In the genomic region with DNA sequence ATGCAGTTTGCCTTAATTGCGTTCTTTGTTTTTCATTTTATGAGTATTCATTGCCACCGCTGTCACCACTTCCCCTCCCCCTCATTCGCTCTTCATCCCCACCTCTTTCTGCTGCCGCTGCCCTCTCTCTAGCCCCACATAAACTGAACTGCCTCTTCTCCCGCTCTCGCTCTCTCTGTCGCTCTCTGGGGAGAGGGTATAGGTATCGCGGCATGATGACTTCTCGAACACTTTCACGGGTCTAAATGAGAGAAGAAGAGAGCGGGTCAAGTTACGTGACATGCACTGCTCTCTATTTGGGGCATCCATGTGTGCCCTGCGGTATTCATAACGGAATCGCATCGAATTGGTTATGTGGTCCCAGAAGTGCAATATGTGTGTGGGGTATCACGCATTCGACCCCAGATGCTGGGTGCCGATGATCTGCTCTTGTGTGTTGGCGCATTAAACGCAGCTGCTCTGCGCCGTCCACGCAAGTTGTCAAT, we compare ENCODE assay signal across 1 fruit fly cellular context.
A peak's percentile ranks its signal among the peaks of the same experiment; 100 is the strongest.
TF ChIP-seq lines count a peak whose summit lies in the region.

No protein-coding gene starts in this region.

TF ChIP-seq in whole organism, embryonic, 481 proteins besides CTCF, POLR2A, EP300 and RAD21 (continued from another document and continues in another):
- TF ChIP-seq amos (GFP tag; IDR thresholded peaks at IDR 0.05; lab: Robert Waterston, UW; ENCODE audit: partially characterized antibody) (no peak), Poxn (GFP tag; IDR thresholded peaks at IDR 0.05; lab: Robert Waterston, UW) (peak; percentile 38; the same call in 1 of the 2 replicates), Usf (GFP tag; optimal IDR thresholded peaks at IDR 0.05; lab: Kevin White, UChicago) (peak; percentile 48), CG7556 (GFP tag; optimal IDR thresholded peaks at IDR 0.05; lab: Kevin White, UChicago) (peak; percentile 72), Hr78 (GFP tag; optimal IDR thresholded peaks at IDR 0.05; lab: Kevin White, UChicago) (peak in 1 of 2 experiments; percentile 98), sob (GFP tag; IDR thresholded peaks at IDR 0.05; lab: Robert Waterston, UW) (peak; percentile 84), Stat92E (GFP tag; optimal IDR thresholded peaks at IDR 0.05; lab: Kevin White, UChicago) (peak in 1 of 3 experiments; percentile 51), h (optimal IDR thresholded peaks at IDR 0.05; lab: Kevin White, UChicago) (no peak), tna (GFP tag; IDR thresholded peaks at IDR 0.05; lab: Robert Waterston, UW; ENCODE audit: partially characterized antibody) (0 out of 2 replicates have a peak, but pooled peaks have one; percentile 27), Awh (GFP tag; IDR thresholded peaks at IDR 0.05; lab: Robert Waterston, UW) (peak; percentile 85), chn (GFP tag; optimal IDR thresholded peaks at IDR 0.05; lab: Kevin White, UChicago) (peak; percentile 89), CG7987 (GFP tag; optimal IDR thresholded peaks at IDR 0.05; lab: Kevin White, UChicago) (peak; percentile 49), Dad (GFP tag; optimal IDR thresholded peaks at IDR 0.05; lab: Kevin White, UChicago) (peak; percentile 73), D (optimal IDR thresholded peaks at IDR 0.05; lab: Kevin White, UChicago) (no peak), D (GFP tag; optimal IDR thresholded peaks at IDR 0.05; lab: Kevin White, UChicago) (peak; percentile 77), ase (GFP tag; IDR thresholded peaks at IDR 0.05; lab: Robert Waterston, UW) (peak; percentile 77), CG34376 (GFP tag; optimal IDR thresholded peaks at IDR 0.05; lab: Kevin White, UChicago) (no peak), crc (GFP tag; optimal IDR thresholded peaks at IDR 0.05; lab: Kevin White, UChicago) (peak; percentile 62), Hey (tag; optimal IDR thresholded peaks at IDR 0.05; lab: Kevin White, UChicago) (no peak), CG7271 (tag; optimal IDR thresholded peaks at IDR 0.05; lab: Kevin White, UChicago) (peak; percentile 9), fd102C (GFP tag; optimal IDR thresholded peaks at IDR 0.05; lab: Kevin White, UChicago) (no peak), Rx (GFP tag; IDR thresholded peaks at IDR 0.05; lab: Robert Waterston, UW) (peak; percentile 74), Vsx1 (GFP tag; optimal IDR thresholded peaks at IDR 0.05; lab: Kevin White, UChicago) (peak; percentile 52), Trl (optimal IDR thresholded peaks at IDR 0.05; lab: Kevin White, UChicago) (peak; percentile 84 to 97), Trl (GFP tag; optimal IDR thresholded peaks at IDR 0.05; lab: Kevin White, UChicago) (peak; percentile 83), CG30431 (GFP tag; optimal IDR thresholded peaks at IDR 0.05; lab: Kevin White, UChicago) (peak; percentile 77), CG2202 (tag; optimal IDR thresholded peaks at IDR 0.05; lab: Kevin White, UChicago) (peak; percentile 71), CG10959 (GFP tag; IDR thresholded peaks at IDR 0.05; lab: Robert Waterston, UW) (peak; percentile 78), CG11696 (GFP tag; IDR thresholded peaks at IDR 0.05; lab: Robert Waterston, UW) (peak; percentile 69; the same call in 1 of the 2 replicates), sqz (GFP tag; optimal IDR thresholded peaks at IDR 0.05; lab: Kevin White, UChicago) (peak; percentile 17), gsb (GFP tag; IDR thresholded peaks at IDR 0.05; lab: Robert Waterston, UW) (peak; percentile 72), lilli (GFP tag; optimal IDR thresholded peaks at IDR 0.05; lab: Kevin White, UChicago) (peak; percentile 81), CG32772 (GFP tag; IDR thresholded peaks at IDR 0.05; lab: Robert Waterston, UW) (peak; percentile 83), CG10366 (GFP tag; IDR thresholded peaks at IDR 0.05; lab: Robert Waterston, UW) (peak; percentile 87), CG8924 (tag; optimal IDR thresholded peaks at IDR 0.05; lab: Kevin White, UChicago) (peak; percentile 86), ken (GFP tag; IDR thresholded peaks at IDR 0.05; lab: Robert Waterston, UW) (peak; percentile 89), tap (tag; optimal IDR thresholded peaks at IDR 0.05; lab: Kevin White, UChicago) (peak; percentile 75), Drgx (GFP tag; IDR thresholded peaks at IDR 0.05; lab: Robert Waterston, UW) (peak; percentile 93), CG42726 (GFP tag; IDR thresholded peaks at IDR 0.05; lab: Robert Waterston, UW; ENCODE audit: partially characterized antibody) (no peak), dimm (GFP tag; IDR thresholded peaks at IDR 0.05; lab: Robert Waterston, UW) (peak; percentile 55), Pdp1 (GFP tag; optimal IDR thresholded peaks at IDR 0.05; lab: Kevin White, UChicago) (peak; percentile 76 to 96), Atf3 (GFP tag; optimal IDR thresholded peaks at IDR 0.05; lab: Kevin White, UChicago) (peak; percentile 88), abd-A (tag; optimal IDR thresholded peaks at IDR 0.05; lab: Kevin White, UChicago) (no peak), C15 (GFP tag; IDR thresholded peaks at IDR 0.05; lab: Robert Waterston, UW) (peak; percentile 57; the same call in 1 of the 3 replicates), rib (GFP tag; IDR thresholded peaks at IDR 0.05; lab: Robert Waterston, UW) (peak; percentile 60; the same call in 1 of the 2 replicates), D19B (GFP tag; optimal IDR thresholded peaks at IDR 0.05; lab: Kevin White, UChicago) (peak; percentile 97), CG17186 (GFP tag; optimal IDR thresholded peaks at IDR 0.05; lab: Kevin White, UChicago) (peak; percentile 57), zen (tag; optimal IDR thresholded peaks at IDR 0.05; lab: Kevin White, UChicago) (no peak), Fer1 (GFP tag; optimal IDR thresholded peaks at IDR 0.05; lab: Kevin White, UChicago) (peak; percentile 79), Neu2 (GFP tag; optimal IDR thresholded peaks at IDR 0.05; lab: Kevin White, UChicago; ENCODE audit: borderline replicate concordance) (no peak), Asciz (GFP tag; optimal IDR thresholded peaks at IDR 0.05; lab: Kevin White, UChicago) (peak; percentile 48), B-H2 (GFP tag; optimal IDR thresholded peaks at IDR 0.05; lab: Kevin White, UChicago) (no peak), CG9817 (tag; optimal IDR thresholded peaks at IDR 0.05; lab: Kevin White, UChicago) (peak; percentile 48), mirr (GFP tag; optimal IDR thresholded peaks at IDR 0.05; lab: Kevin White, UChicago) (no peak), CG14441 (GFP tag; IDR thresholded peaks at IDR 0.05; lab: Robert Waterston, UW) (peak; percentile 93), crol (GFP tag; IDR thresholded peaks at IDR 0.05; lab: Robert Waterston, UW) (peak; percentile 98), Dek (tag; optimal IDR thresholded peaks at IDR 0.05; lab: Kevin White, UChicago) (peak; percentile 45), yki (optimal IDR thresholded peaks at IDR 0.05; lab: Kevin White, UChicago) (peak; percentile 92), CG12769 (tag; optimal IDR thresholded peaks at IDR 0.05; lab: Kevin White, UChicago) (peak; percentile 92), CG18262 (tag; optimal IDR thresholded peaks at IDR 0.05; lab: Kevin White, UChicago) (peak; percentile 83), CG11504 (tag; optimal IDR thresholded peaks at IDR 0.05; lab: Kevin White, UChicago) (peak; percentile 79), Doc3 (GFP tag; IDR thresholded peaks at IDR 0.05; lab: Robert Waterston, UW; ENCODE audit: partially characterized antibody) (no peak), CG2199 (GFP tag; IDR thresholded peaks at IDR 0.05; lab: Robert Waterston, UW) (peak; percentile 45; the same call in 1 of the 3 replicates), slp2 (GFP tag; optimal IDR thresholded peaks at IDR 0.05; lab: Kevin White, UChicago) (peak; percentile 70), CG17568 (GFP tag; optimal IDR thresholded peaks at IDR 0.05; lab: Kevin White, UChicago) (no peak), CG6791 (GFP tag; IDR thresholded peaks at IDR 0.05; lab: Robert Waterston, UW; ENCODE audit: partially characterized antibody) (0 out of 3 replicates have a peak, but pooled peaks have one; percentile 24), toy (GFP tag; IDR thresholded peaks at IDR 0.05; lab: Robert Waterston, UW) (0 out of 2 replicates have a peak, but pooled peaks have one; percentile 50), fd64A (GFP tag; optimal IDR thresholded peaks at IDR 0.05; lab: Kevin White, UChicago) (peak; percentile 61), Tbp (GFP tag; optimal IDR thresholded peaks at IDR 0.05; lab: Kevin White, UChicago) (no peak), Side (GFP tag; optimal IDR thresholded peaks at IDR 0.05; lab: Kevin White, UChicago) (peak; percentile 82), CG15073 (GFP tag; optimal IDR thresholded peaks at IDR 0.05; lab: Kevin White, UChicago) (peak; percentile 37), sd (tag; optimal IDR thresholded peaks at IDR 0.05; lab: Kevin White, UChicago) (peak; percentile 53), CG10462 (GFP tag; optimal IDR thresholded peaks at IDR 0.05; lab: Kevin White, UChicago) (peak; percentile 81), lola (GFP tag; optimal IDR thresholded peaks at IDR 0.05; lab: Kevin White, UChicago) (peak in 1 of 3 experiments; percentile 70), ttk (GFP tag; IDR thresholded peaks at IDR 0.05; lab: Robert Waterston, UW) (peak; percentile 84), ftz-f1 (GFP tag; optimal IDR thresholded peaks at IDR 0.05; lab: Kevin White, UChicago) (peak; percentile 30), ro (GFP tag; IDR thresholded peaks at IDR 0.05; lab: Robert Waterston, UW) (peak; percentile 44; the same call in 1 of the 2 replicates), CG10209 (GFP tag; optimal IDR thresholded peaks at IDR 0.05; lab: Kevin White, UChicago) (peak; percentile 69), gro (GFP tag; optimal IDR thresholded peaks at IDR 0.05; lab: Kevin White, UChicago) (peak; percentile 79), CG31441 (GFP tag; IDR thresholded peaks at IDR 0.05; lab: Robert Waterston, UW) (peak; percentile 78), CG14014 (GFP tag; IDR thresholded peaks at IDR 0.05; lab: Robert Waterston, UW) (peak; percentile 71; the same call in 1 of the 2 replicates), CG7786 (GFP tag; optimal IDR thresholded peaks at IDR 0.05; lab: Kevin White, UChicago) (peak; percentile 83), Dbx (GFP tag; IDR thresholded peaks at IDR 0.05; lab: Robert Waterston, UW) (peak; percentile 69; the same call in 1 of the 3 replicates), CG11695 (GFP tag; IDR thresholded peaks at IDR 0.05; lab: Robert Waterston, UW) (peak; percentile 82), cg (GFP tag; optimal IDR thresholded peaks at IDR 0.05; lab: Kevin White, UChicago) (no peak), CG14860 (GFP tag; IDR thresholded peaks at IDR 0.05; lab: Robert Waterston, UW; ENCODE audit: partially characterized antibody) (no peak), trh (GFP tag; optimal IDR thresholded peaks at IDR 0.05; lab: Kevin White, UChicago) (peak; percentile 25), Dfd (GFP tag; optimal IDR thresholded peaks at IDR 0.05; lab: Kevin White, UChicago) (no peak), CG33213 (GFP tag; optimal IDR thresholded peaks at IDR 0.05; lab: Kevin White, UChicago) (peak; percentile 73), pros (GFP tag; optimal IDR thresholded peaks at IDR 0.05; lab: Kevin White, UChicago) (peak; percentile 41), scrt (GFP tag; optimal IDR thresholded peaks at IDR 0.05; lab: Kevin White, UChicago) (peak; percentile 48), dm (GFP tag; optimal IDR thresholded peaks at IDR 0.05; lab: Kevin White, UChicago) (peak; percentile 74), dysf (GFP tag; IDR thresholded peaks at IDR 0.05; lab: Robert Waterston, UW) (peak; percentile 89), CG4328 (GFP tag; optimal IDR thresholded peaks at IDR 0.05; lab: Kevin White, UChicago) (peak; percentile 8), CG5953 (GFP tag; IDR thresholded peaks at IDR 0.05; lab: Robert Waterston, UW) (peak; percentile 74), Hmr (GFP tag; optimal IDR thresholded peaks at IDR 0.05; lab: Kevin White, UChicago) (peak; percentile 77), CG2120 (GFP tag; optimal IDR thresholded peaks at IDR 0.05; lab: Kevin White, UChicago) (peak; percentile 77), Max (GFP tag; optimal IDR thresholded peaks at IDR 0.05; lab: Kevin White, UChicago) (peak; percentile 72), row (GFP tag; IDR thresholded peaks at IDR 0.05; lab: Robert Waterston, UW) (peak; percentile 97), ara (GFP tag; IDR thresholded peaks at IDR 0.05; lab: Robert Waterston, UW) (peak; percentile 84), tup (GFP tag; optimal IDR thresholded peaks at IDR 0.05; lab: Kevin White, UChicago) (peak; percentile 31), prd (optimal IDR thresholded peaks at IDR 0.05; lab: Kevin White, UChicago) (no peak), prd (GFP tag; IDR thresholded peaks at IDR 0.05; lab: Robert Waterston, UW) (peak; percentile 91), ind (GFP tag; optimal IDR thresholded peaks at IDR 0.05; lab: Kevin White, UChicago) (peak; percentile 83), bowl (GFP tag; IDR thresholded peaks at IDR 0.05; lab: Robert Waterston, UW) (peak; percentile 64), CG6654 (GFP tag; optimal IDR thresholded peaks at IDR 0.05; lab: Kevin White, UChicago) (peak; percentile 41), CG1529 (GFP tag; optimal IDR thresholded peaks at IDR 0.05; lab: Kevin White, UChicago) (peak; percentile 85), HLH4C (GFP tag; IDR thresholded peaks at IDR 0.05; lab: Robert Waterston, UW; ENCODE audit: partially characterized antibody) (no peak; the same call in 2 of the 3 replicates), gem (tag; optimal IDR thresholded peaks at IDR 0.05; lab: Kevin White, UChicago) (peak; percentile 84), Oaz (GFP tag; IDR thresholded peaks at IDR 0.05; lab: Robert Waterston, UW) (peak; percentile 68; the same call in 1 of the 2 replicates), MTF-1 (GFP tag; optimal IDR thresholded peaks at IDR 0.05; lab: Kevin White, UChicago; ENCODE audit: borderline replicate concordance) (peak; percentile 50), CG16863 (GFP tag; optimal IDR thresholded peaks at IDR 0.05; lab: Kevin White, UChicago) (peak; percentile 90), otp (GFP tag; IDR thresholded peaks at IDR 0.05; lab: Robert Waterston, UW) (peak; percentile 66; the same call in 1 of the 3 replicates), pita (GFP tag; optimal IDR thresholded peaks at IDR 0.05; lab: Kevin White, UChicago) (no peak), eve (GFP tag; optimal IDR thresholded peaks at IDR 0.05; lab: Kevin White, UChicago) (no peak), luna (GFP tag; optimal IDR thresholded peaks at IDR 0.05; lab: Kevin White, UChicago) (no peak), dan (GFP tag; IDR thresholded peaks at IDR 0.05; lab: Robert Waterston, UW) (peak; percentile 42; the same call in 1 of the 2 replicates), E2f1 (GFP tag; IDR thresholded peaks at IDR 0.05; lab: Robert Waterston, UW) (peak; percentile 89), CG31224 (GFP tag; IDR thresholded peaks at IDR 0.05; lab: Robert Waterston, UW) (peak; percentile 63; the same call in 1 of the 2 replicates), lmd (GFP tag; IDR thresholded peaks at IDR 0.05; lab: Robert Waterston, UW) (peak; percentile 89), CG12942 (GFP tag; optimal IDR thresholded peaks at IDR 0.05; lab: Kevin White, UChicago) (peak; percentile 76), ATbp (GFP tag; optimal IDR thresholded peaks at IDR 0.05; lab: Kevin White, UChicago) (peak; percentile 84)
